Worm (Caenorhabditis elegans): ENCODE data around the gene sap-49.
A peak's percentile ranks its signal among the peaks of the same experiment; 100 is the strongest.

The sap-49 gene

ce11 chrII:8015483-8015938, 20.1 kb downstream of the sap-49 start (continued):
- TF ChIP-seq nfyb-1 (GFP tag; IDR thresholded peaks at IDR 0.05): peak; percentile 58
- TF ChIP-seq ceh-91 (GFP tag; IDR thresholded peaks at IDR 0.05): peak; percentile 95
- no peak for TF ChIP-seq F39B2.1 (GFP tag; IDR thresholded peaks at IDR 0.05)
- TF ChIP-seq nfya-2 (GFP tag; IDR thresholded peaks at IDR 0.05): no peak
- TF ChIP-seq unc-130 (GFP tag; optimal IDR thresholded peaks at IDR 0.05): peak; percentile 74
- no peak for TF ChIP-seq atf-7 (tag; optimal IDR thresholded peaks at IDR 0.05)
- TF ChIP-seq egrh-3 (GFP tag; IDR thresholded peaks at IDR 0.05): no peak
- TF ChIP-seq F52B5.7 (tag; optimal IDR thresholded peaks at IDR 0.05): no peak
- no peak for TF ChIP-seq ztf-22 (GFP tag; optimal IDR thresholded peaks at IDR 0.05)
- peak; percentile 39; the same call in 1 of the 2 replicates for TF ChIP-seq ceh-100 (GFP tag; IDR thresholded peaks at IDR 0.05)
- TF ChIP-seq Y67H2A.10 (GFP tag; conservative IDR thresholded peaks at IDR 0.05): peak; percentile 77; the same call in 1 of the 2 replicates
- TF ChIP-seq zim-3 (tag; optimal IDR thresholded peaks at IDR 0.05): no peak
- no peak for TF ChIP-seq rec-8 (tag; optimal IDR thresholded peaks at IDR 0.05)
- TF ChIP-seq ztf-25 (GFP tag; IDR thresholded peaks at IDR 0.05): no peak
- TF ChIP-seq ceh-40 (GFP tag; IDR thresholded peaks at IDR 0.05): no peak
- TF ChIP-seq pha-4 (tag; optimal IDR thresholded peaks at IDR 0.05): peak; percentile 14
- no peak for TF ChIP-seq nhr-120 (GFP tag; IDR thresholded peaks at IDR 0.05)
- 0 out of 2 replicates have a peak, but pooled peaks have one; percentile 73 for TF ChIP-seq madf-3 (GFP tag; IDR thresholded peaks at IDR 0.05)
- TF ChIP-seq lin-35 (GFP tag; optimal IDR thresholded peaks at IDR 0.05): peak in 1 of 3 experiments; percentile 66
- peak; percentile 54 for TF ChIP-seq B0336.3 (GFP tag; IDR thresholded peaks at IDR 0.05)
- TF ChIP-seq hlh-12 (tag; optimal IDR thresholded peaks at IDR 0.05): no peak
- TF ChIP-seq repo-1 (tag; optimal IDR thresholded peaks at IDR 0.05): peak; percentile 69
- peak; percentile 90 for TF ChIP-seq lsl-1 (GFP tag; optimal IDR thresholded peaks at IDR 0.05)
- TF ChIP-seq Y56A3A.18 (GFP tag; IDR thresholded peaks at IDR 0.05): peak; percentile 63; the same call in 1 of the 2 replicates
- TF ChIP-seq madf-8 (GFP tag; conservative IDR thresholded peaks at IDR 0.05): peak; percentile 93
- peak; percentile 45 for TF ChIP-seq him-1 (tag; optimal IDR thresholded peaks at IDR 0.05)
- TF ChIP-seq F37B4.10 (GFP tag; IDR thresholded peaks at IDR 0.05): no peak
- no peak for TF ChIP-seq zfh-2 (GFP tag; conservative IDR thresholded peaks at IDR 0.05)
- peak; percentile 28 for TF ChIP-seq snpc-4 (GFP tag; optimal IDR thresholded peaks at IDR 0.05)
- TF ChIP-seq snpc-4 (tag; optimal IDR thresholded peaks at IDR 0.05): peak in 3 of 4 experiments; percentile 46 to 58 (median 55)
- peak; percentile 22; the same call in 1 of the 2 replicates for TF ChIP-seq ekl-4 (GFP tag; IDR thresholded peaks at IDR 0.05)
- TF ChIP-seq ztf-28 (GFP tag; IDR thresholded peaks at IDR 0.05): 0 out of 2 replicates have a peak, but pooled peaks have one; percentile 29
- TF ChIP-seq Y95B8A.8 (GFP tag; IDR thresholded peaks at IDR 0.05): peak; percentile 87
- no peak for TF ChIP-seq Y79H2A.3 (GFP tag; conservative IDR thresholded peaks at IDR 0.05)
- TF ChIP-seq somi-1 (GFP tag; optimal IDR thresholded peaks at IDR 0.05): peak; percentile 0
- TF ChIP-seq lsy-27 (tag; optimal IDR thresholded peaks at IDR 0.05; ENCODE audit: borderline replicate concordance, insufficient read depth): no peak
- TF ChIP-seq lag-1 (GFP tag; IDR thresholded peaks at IDR 0.05): 0 out of 2 replicates have a peak, but pooled peaks have one; percentile 15
- no peak for TF ChIP-seq tbx-9 (tag; optimal IDR thresholded peaks at IDR 0.05; ENCODE audit: borderline replicate concordance)
- TF ChIP-seq hsf-1 (GFP tag; IDR thresholded peaks at IDR 0.05): peak; percentile 77
- peak; percentile 88 for TF ChIP-seq athp-1 (tag; optimal IDR thresholded peaks at IDR 0.05)
- peak; percentile 90 for TF ChIP-seq Y53G8AR.9 (GFP tag; conservative IDR thresholded peaks at IDR 0.05)
- no peak for TF ChIP-seq F10E7.11 (tag; optimal IDR thresholded peaks at IDR 0.05)
- TF ChIP-seq mes-4 (tag; optimal IDR thresholded peaks at IDR 0.05): no peak
- TF ChIP-seq mxl-1 (tag; optimal IDR thresholded peaks at IDR 0.05): no peak
- TF ChIP-seq T26A5.8 (tag; optimal IDR thresholded peaks at IDR 0.05): no peak
- peak; percentile 20 for TF ChIP-seq die-1 (tag; optimal IDR thresholded peaks at IDR 0.05)
- peak; percentile 50 for TF ChIP-seq tbp1 (GFP tag; optimal IDR thresholded peaks at IDR 0.05)
- peak; percentile 64 for TF ChIP-seq hmg-1.2 (GFP tag; IDR thresholded peaks at IDR 0.05)
- peak; percentile 73; the same call in 1 of the 2 replicates for TF ChIP-seq C17E4.6 (GFP tag; IDR thresholded peaks at IDR 0.05)

All from whole organism, young adult.